Fruit fly (Drosophila melanogaster) whole organism, embryonic: Measurements from ENCODE around the gene CG10132.

Experiments
- Aef1 ChIP-seq: fragments of 200-800 bp; sonication (Bioruptor generic); IDR thresholded peaks from 3 replicates; pipeline ENCODE4 v1.3.6; 2022; ENCODE audit warnings: missing biosample characterization, missing genetic modification characterization
- Antp ChIP-seq: fragments of 200-800 bp; sonication (Bioruptor generic); optimal IDR thresholded peaks from 3 replicates; lab custom pipeline; 2016; ENCODE audit warnings: missing biosample characterization, missing genetic modification characterization
- Atf6 ChIP-seq: fragments of 200-800 bp; sonication (Bioruptor generic); IDR thresholded peaks from 2 replicates; pipeline ENCODE4 v1.3.6; 2022; ENCODE audit warnings: missing biosample characterization, missing genetic modification characterization
- CG10431 ChIP-seq: fragments of 200-800 bp; sonication (Bioruptor generic); optimal IDR thresholded peaks from 3 replicates; lab custom pipeline; 2018; ENCODE audit warnings: missing biosample characterization, mild to moderate bottlenecking, missing genetic modification characterization
- CG12744 ChIP-seq: fragments of 200-800 bp; sonication (Bioruptor generic); optimal IDR thresholded peaks from 2 replicates; lab custom pipeline; 2016; ENCODE audit warnings: missing biosample characterization, missing genetic modification characterization
- CG14014 ChIP-seq: fragments of 200-800 bp; sonication (Bioruptor generic); IDR thresholded peaks from 2 replicates; pipeline ENCODE4 v1.3.6; 2022; ENCODE audit warnings: missing biosample characterization, missing genetic modification characterization
- CG14050 ChIP-seq: fragments of 200-800 bp; sonication (Bioruptor generic); IDR thresholded peaks from 3 replicates; pipeline ENCODE4 v1.3.6; 2022; ENCODE audit warnings: missing biosample characterization, missing genetic modification characterization
- CG1529 ChIP-seq: fragments of 200-800 bp; sonication (Bioruptor generic); optimal IDR thresholded peaks from 3 replicates; lab custom pipeline; 2018; ENCODE audit warnings: missing biosample characterization, missing genetic modification characterization
- CG16813 ChIP-seq: fragments of 200-800 bp; sonication (Bioruptor generic); IDR thresholded peaks from 3 replicates; pipeline ENCODE4 v1.3.6; 2022; ENCODE audit warnings: missing biosample characterization, missing genetic modification characterization; ENCODE audit not compliant: partially characterized antibody
- CG17568 ChIP-seq: fragments of 200-800 bp; sonication (Bioruptor generic); optimal IDR thresholded peaks from 2 replicates; lab custom pipeline; 2018; ENCODE audit warnings: missing biosample characterization, mild to moderate bottlenecking, missing genetic modification characterization, moderate library complexity
- CG18764 ChIP-seq: fragments of 200-800 bp; sonication (Bioruptor generic); optimal IDR thresholded peaks from 3 replicates; lab custom pipeline; 2016; ENCODE audit warnings: missing biosample characterization, missing genetic modification characterization
- CG2889 ChIP-seq: fragments of 200-800 bp; sonication (Bioruptor generic); IDR thresholded peaks from 3 replicates; pipeline ENCODE4 v1.3.6; 2022; ENCODE audit warnings: missing biosample characterization, missing genetic modification characterization
- CG31441 ChIP-seq: fragments of 200-800 bp; sonication (Bioruptor generic); IDR thresholded peaks from 2 replicates; pipeline ENCODE4 v1.3.6; 2022; ENCODE audit warnings: missing biosample characterization, missing genetic modification characterization
- CG3163 ChIP-seq: fragments of 200-800 bp; sonication (Bioruptor generic); optimal IDR thresholded peaks from 3 replicates; lab custom pipeline; 2016; ENCODE audit warnings: missing biosample characterization, missing genetic modification characterization
- CG3726 ChIP-seq: fragments of 200-800 bp; sonication (Bioruptor generic); IDR thresholded peaks from 3 replicates; pipeline ENCODE4, ENCODE4 v1.3.6; 2022; ENCODE audit warnings: missing biosample characterization, missing genetic modification characterization
- CG3838 ChIP-seq: fragments of 200-800 bp; sonication (Bioruptor generic); optimal IDR thresholded peaks from 3 replicates; lab custom pipeline; 2016; ENCODE audit warnings: missing biosample characterization, missing genetic modification characterization
- CG42726 ChIP-seq: fragments of 200-800 bp; sonication (Bioruptor generic); IDR thresholded peaks from 2 replicates; pipeline ENCODE4 v1.3.6; 2022; ENCODE audit warnings: missing biosample characterization, missing genetic modification characterization; ENCODE audit not compliant: partially characterized antibody
- CG6765 ChIP-seq: fragments of 200-800 bp; sonication (Bioruptor generic); optimal IDR thresholded peaks from 3 replicates; lab custom pipeline; 2017; ENCODE audit warnings: missing biosample characterization, mild to moderate bottlenecking, missing genetic modification characterization
- CG6791 ChIP-seq: fragments of 200-800 bp; sonication (Bioruptor generic); IDR thresholded peaks from 3 replicates; pipeline ENCODE4 v1.3.6; 2022; ENCODE audit warnings: missing biosample characterization, missing genetic modification characterization; ENCODE audit not compliant: partially characterized antibody
- CG7963 ChIP-seq: fragments of 200-800 bp; sonication (Bioruptor generic); IDR thresholded peaks from 3 replicates; pipeline ENCODE4 v1.3.6; 2022; ENCODE audit warnings: missing biosample characterization, missing genetic modification characterization; ENCODE audit not compliant: partially characterized antibody
- CG8290 ChIP-seq, 3 experiments: fragments of 200-800 bp; sonication (Bioruptor generic); optimal IDR thresholded peaks; 2 replicates each; lab custom pipeline; 2016 to 2019; ENCODE audit warnings: missing biosample characterization in 3 of 3, missing genetic modification characterization in 3 of 3, mild to moderate bottlenecking in 2 of 3, moderate library complexity in 1 of 3
- Dp ChIP-seq: fragments of 200-800 bp; sonication (Bioruptor generic); optimal IDR thresholded peaks from 2 replicates; lab custom pipeline; 2018; ENCODE audit warnings: missing biosample characterization, mild to moderate bottlenecking, missing genetic modification characterization, moderate library complexity
- Ets65A ChIP-seq: fragments of 200-800 bp; sonication (Bioruptor generic); peaks from one replicate; lab custom pipeline; 2016; ENCODE audit warnings: missing biosample characterization, missing genetic modification characterization
- Ets97D ChIP-seq: fragments of 200-800 bp; sonication (Bioruptor generic); optimal IDR thresholded peaks from 3 replicates; lab custom pipeline; 2016; ENCODE audit warnings: missing biosample characterization, missing genetic modification characterization
- Fer2 ChIP-seq: fragments of 200-800 bp; sonication (Bioruptor generic); optimal IDR thresholded peaks from 2 replicates; lab custom pipeline; 2018; ENCODE audit warnings: missing biosample characterization, mild to moderate bottlenecking, missing genetic modification characterization, moderate library complexity
- HmgZ ChIP-seq: fragments of 200-800 bp; sonication (Bioruptor generic); optimal IDR thresholded peaks from 2 replicates; lab custom pipeline; 2018; ENCODE audit warnings: missing biosample characterization, mild to moderate bottlenecking, missing genetic modification characterization
- Oli ChIP-seq: fragments of 200-800 bp; sonication (Bioruptor generic); optimal IDR thresholded peaks from 2 replicates; lab custom pipeline; 2018; ENCODE audit warnings: missing biosample characterization, mild to moderate bottlenecking, missing genetic modification characterization, moderate library complexity
- Ptx1 ChIP-seq: fragments of 200-800 bp; sonication (Bioruptor generic); IDR thresholded peaks from 2 replicates; pipeline ENCODE4 v1.3.6; 2022; ENCODE audit warnings: missing biosample characterization, missing genetic modification characterization
- Rx ChIP-seq: fragments of 200-800 bp; sonication (Bioruptor generic); IDR thresholded peaks from 2 replicates; pipeline ENCODE4 v1.3.6; 2022; ENCODE audit warnings: missing biosample characterization, missing genetic modification characterization
- ap ChIP-seq: fragments of 200-800 bp; sonication (Bioruptor generic); IDR thresholded peaks from 2 replicates; pipeline ENCODE4 v1.3.6; 2022; ENCODE audit warnings: missing biosample characterization, missing genetic modification characterization
- bowl ChIP-seq: fragments of 200-800 bp; sonication (Bioruptor generic); IDR thresholded peaks from 2 replicates; pipeline ENCODE4 v1.3.6; 2022; ENCODE audit warnings: missing biosample characterization, missing genetic modification characterization
- bsh ChIP-seq, 2 experiments: fragments of 200-800 bp; sonication (Bioruptor generic); optimal IDR thresholded peaks; 2 replicates each; lab custom pipeline; 2017 to 2018; ENCODE audit warnings: mild to moderate bottlenecking in 2 of 2, missing biosample characterization in 2 of 2, missing genetic modification characterization in 2 of 2, moderate library complexity in 1 of 2
- cas ChIP-seq: fragments of 200-800 bp; sonication (Bioruptor generic); IDR thresholded peaks from 2 replicates; pipeline ENCODE4 v1.3.6; 2022; ENCODE audit warnings: missing biosample characterization, missing genetic modification characterization
- cato ChIP-seq: fragments of 200-800 bp; sonication (Bioruptor generic); optimal IDR thresholded peaks from 2 replicates; lab custom pipeline; 2016; ENCODE audit warnings: missing biosample characterization, missing genetic modification characterization, borderline replicate concordance
- cg ChIP-seq: fragments of 200-800 bp; sonication (Bioruptor generic); optimal IDR thresholded peaks from 3 replicates; lab custom pipeline; 2019; ENCODE audit warnings: missing biosample characterization, mild to moderate bottlenecking, missing genetic modification characterization, moderate library complexity
- crc ChIP-seq: fragments of 200-800 bp; sonication (Bioruptor generic); optimal IDR thresholded peaks from 2 replicates; lab custom pipeline; 2016; ENCODE audit warnings: missing biosample characterization, missing genetic modification characterization
- eve ChIP-seq, 2 experiments: fragments of >200 bp; optimal IDR thresholded peaks; 2 replicates each; lab custom pipeline; 2017; ENCODE audit warnings: missing biosample characterization in 2 of 2, missing genetic modification characterization in 2 of 2
- fd96Cb ChIP-seq: fragments of 200-800 bp; sonication (Bioruptor generic); optimal IDR thresholded peaks from 2 replicates; lab custom pipeline; 2018; ENCODE audit warnings: missing biosample characterization, mild to moderate bottlenecking, missing genetic modification characterization, moderate library complexity
- gro ChIP-seq: fragments of 200-800 bp; sonication (Bioruptor generic); optimal IDR thresholded peaks from 2 replicates; lab custom pipeline; 2016; ENCODE audit warnings: missing biosample characterization, missing genetic modification characterization
- inv ChIP-seq: fragments of 200-800 bp; sonication (Bioruptor generic); IDR thresholded peaks from 2 replicates; pipeline ENCODE4 v1.3.6; 2022; ENCODE audit warnings: missing biosample characterization, missing genetic modification characterization; ENCODE audit not compliant: partially characterized antibody
- jumu ChIP-seq: fragments of 200-800 bp; sonication (Bioruptor generic); optimal IDR thresholded peaks from 3 replicates; lab custom pipeline; 2016; ENCODE audit warnings: missing biosample characterization, missing genetic modification characterization
- p53 ChIP-seq: fragments of 200-800 bp; sonication (Bioruptor generic); optimal IDR thresholded peaks from 2 replicates; lab custom pipeline; 2016; ENCODE audit warnings: missing biosample characterization, missing genetic modification characterization
- pum ChIP-seq: fragments of 200-800 bp; sonication (Bioruptor generic); optimal IDR thresholded peaks from 2 replicates; lab custom pipeline; 2016; ENCODE audit warnings: missing biosample characterization, missing genetic modification characterization
- rib ChIP-seq: fragments of 200-800 bp; sonication (Bioruptor generic); IDR thresholded peaks from 2 replicates; pipeline ENCODE4 v1.3.6; 2022; ENCODE audit warnings: missing biosample characterization, missing genetic modification characterization
- salm ChIP-seq: fragments of 200-800 bp; sonication (Bioruptor generic); optimal IDR thresholded peaks from 2 replicates; lab custom pipeline; 2018; ENCODE audit warnings: missing biosample characterization, mild to moderate bottlenecking, missing genetic modification characterization
- sr ChIP-seq: fragments of 200-800 bp; sonication (Bioruptor generic); IDR thresholded peaks from 3 replicates; pipeline ENCODE4 v1.3.6; 2022; ENCODE audit warnings: missing biosample characterization, missing genetic modification characterization
- stwl ChIP-seq: fragments of 200-800 bp; sonication (Bioruptor generic); optimal IDR thresholded peaks from 3 replicates; lab custom pipeline; 2018; ENCODE audit warnings: missing biosample characterization, mild to moderate bottlenecking, missing genetic modification characterization, moderate library complexity
- tll ChIP-seq, 2 experiments: fragments of 200-800 bp in 1 of 2; fragments of >200 bp in 1 of 2; sonication (Bioruptor generic) in 1 of 2; optimal IDR thresholded peaks; 2 replicates each; lab custom pipeline; 2017 to 2019; ENCODE audit warnings: missing biosample characterization in 2 of 2, missing genetic modification characterization in 2 of 2, mild to moderate bottlenecking in 1 of 2, moderate library complexity in 1 of 2
- tup ChIP-seq: fragments of 200-800 bp; sonication (Bioruptor generic); optimal IDR thresholded peaks from 2 replicates; lab custom pipeline; 2016; ENCODE audit warnings: missing biosample characterization, mild to moderate bottlenecking, missing genetic modification characterization, moderate library complexity
- yki ChIP-seq: fragments of >200 bp; optimal IDR thresholded peaks from 3 replicates; lab custom pipeline; 2018

The CG10132 gene

dm6 chr2L:19517154-19517814 is 1.3 kb upstream of the CG10132 start, which contains the start of gene Hasp (continued):
- TF ChIP-seq sr (GFP tag; lab: Robert Waterston, UW) (no peak), Ets65A (GFP tag; lab: Kevin White, UChicago) (peak; percentile 92), CG31441 (peak; percentile 65), CG10431 (GFP tag; lab: Kevin White, UChicago) (no peak), stwl (tag; lab: Kevin White, UChicago) (peak; percentile 73), p53 (GFP tag; lab: Kevin White, UChicago) (no peak), bsh (GFP tag; optimal IDR thresholded peaks at IDR 0.05; lab: Kevin White, UChicago) (peak in 1 of 2 experiments; percentile 75), CG16813 (GFP tag; lab: Robert Waterston, UW) (peak; percentile 68), crc (no peak), CG1529 (GFP tag; lab: Kevin White, UChicago) (no peak), Rx (GFP tag; lab: Robert Waterston, UW) (no peak), CG3726 (GFP tag; lab: Robert Waterston, UW) (no peak), CG2889 (GFP tag; lab: Robert Waterston, UW) (no peak), CG14050 (peak; percentile 9; the same call in 1 of the 3 replicates), Oli (tag; lab: Kevin White, UChicago) (peak; percentile 63), CG7963 (GFP tag; lab: Robert Waterston, UW) (peak; percentile 77), Atf6 (GFP tag; lab: Robert Waterston, UW) (no peak; the same call in 1 of the 2 replicates), Antp (GFP tag; lab: Kevin White, UChicago) (no peak), cg (peak; percentile 89), CG14014 (GFP tag; lab: Robert Waterston, UW) (peak; percentile 63; the same call in 1 of the 2 replicates), Ptx1 (GFP tag; lab: Robert Waterston, UW) (peak; percentile 51), jumu (GFP tag; lab: Kevin White, UChicago) (no peak), bowl (no peak), CG3838 (no peak), tll (GFP tag; optimal IDR thresholded peaks at IDR 0.05; lab: Kevin White, UChicago) (no peak), Ets97D (GFP tag; lab: Kevin White, UChicago) (peak; percentile 55), CG8290 (GFP tag; optimal IDR thresholded peaks at IDR 0.05; lab: Kevin White, UChicago) (peak; percentile 54), CG8290 (tag; optimal IDR thresholded peaks at IDR 0.05; lab: Kevin White, UChicago) (no peak), tup (GFP tag; lab: Kevin White, UChicago) (no peak), yki (no peak), eve (GFP tag; optimal IDR thresholded peaks at IDR 0.05; lab: Kevin White, UChicago) (no peak), CG18764 (GFP tag; lab: Kevin White, UChicago) (no peak), rib (GFP tag; lab: Robert Waterston, UW) (no peak), gro (GFP tag; lab: Kevin White, UChicago) (no peak), HmgZ (tag; lab: Kevin White, UChicago) (peak; percentile 18), fd96Cb (peak; percentile 69), Fer2 (tag; lab: Kevin White, UChicago) (no peak), ap (GFP tag; lab: Robert Waterston, UW) (peak; percentile 50), CG3163 (GFP tag; lab: Kevin White, UChicago) (no peak), inv (GFP tag; lab: Robert Waterston, UW) (peak; percentile 28; the same call in 1 of the 2 replicates), CG42726 (GFP tag; lab: Robert Waterston, UW) (no peak), cas (GFP tag; lab: Robert Waterston, UW) (peak; percentile 47; the same call in 1 of the 2 replicates), cato (GFP tag; lab: Kevin White, UChicago) (no peak), CG6791 (GFP tag; lab: Robert Waterston, UW) (peak; percentile 83), Aef1 (0 out of 3 replicates have a peak, but pooled peaks have one; percentile 10), salm (tag; lab: Kevin White, UChicago) (no peak), CG12744 (GFP tag; lab: Kevin White, UChicago) (no peak), CG17568 (GFP tag; lab: Kevin White, UChicago) (no peak), CG6765 (no peak), Dp (GFP tag; lab: Kevin White, UChicago) (peak; percentile 7), pum (GFP tag; lab: Kevin White, UChicago) (no peak)
